Fruit fly (Drosophila melanogaster): ENCODE measurements around the gene CG8671.

Gene CG8671

DNA sequence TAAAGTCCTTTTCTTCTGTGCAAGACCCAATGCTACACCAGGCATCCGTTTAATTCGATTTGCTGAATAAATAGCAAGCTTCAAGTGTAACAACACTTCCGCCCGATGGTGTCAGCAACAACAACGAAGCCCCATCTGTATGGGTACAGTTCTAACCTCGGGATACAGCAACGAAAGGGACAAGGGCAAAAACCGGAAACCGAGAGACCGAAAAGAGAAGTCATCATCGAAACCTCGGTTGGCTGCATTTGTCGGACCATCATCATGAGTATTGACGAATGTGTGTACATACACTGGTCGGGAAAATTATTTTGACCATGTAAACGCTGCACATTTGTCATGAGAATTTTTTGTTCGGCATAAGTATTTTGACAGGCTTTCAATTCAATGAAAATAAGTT, 13.9 kb upstream of the CG8671 start:
- no peak for TF ChIP-seq CG34367 (tag; optimal IDR thresholded peaks at IDR 0.05)
- no peak for TF ChIP-seq CG8159 (tag; optimal IDR thresholded peaks at IDR 0.05)

DNA sequence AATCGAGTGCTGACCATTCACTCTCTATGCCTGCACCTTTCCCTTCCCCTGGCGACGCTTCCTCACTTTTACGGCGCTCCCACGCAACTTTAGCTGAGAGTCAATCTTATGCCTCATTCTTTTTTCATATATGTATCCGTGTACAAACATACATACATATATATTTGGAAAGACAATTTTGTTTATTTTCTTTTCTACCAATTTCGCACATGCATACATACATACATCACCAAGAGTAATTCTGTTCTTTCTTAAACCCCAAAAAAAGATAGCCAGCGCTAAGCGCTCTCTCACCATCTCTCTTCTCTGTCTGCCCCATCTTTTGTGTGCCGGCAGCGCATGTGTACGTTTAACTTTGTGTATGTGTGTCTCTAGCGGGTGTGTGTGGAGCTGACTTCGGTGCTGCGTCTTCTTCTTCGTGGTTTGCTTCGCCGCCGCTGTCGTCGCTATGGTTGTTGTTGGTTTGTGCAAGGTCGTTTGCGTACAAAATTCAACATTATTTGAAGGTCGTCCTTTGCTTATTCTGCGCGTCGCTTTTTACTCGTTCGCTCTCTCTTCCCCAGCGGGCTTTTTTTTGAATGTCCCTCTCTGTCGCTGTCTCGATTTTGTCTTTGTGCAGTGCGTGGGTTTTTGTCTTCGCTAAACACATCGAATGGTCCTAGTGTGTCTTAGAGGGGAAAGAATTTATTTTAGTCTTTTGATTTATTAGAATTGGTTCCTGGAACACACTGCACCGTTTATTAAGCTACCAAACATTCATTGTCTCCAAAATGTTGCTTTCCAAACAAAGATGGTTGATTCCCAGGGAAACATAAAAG, 12.0 kb upstream of the CG8671 start:
- peak; percentile 43; the same call in 1 of the 2 replicates for TF ChIP-seq CG32121 (GFP tag; IDR thresholded peaks at IDR 0.05)
- TF ChIP-seq CG13204 (GFP tag; optimal IDR thresholded peaks at IDR 0.05): peak; percentile 65
- no peak for TF ChIP-seq CG34367 (tag; optimal IDR thresholded peaks at IDR 0.05)
- peak; percentile 2 for TF ChIP-seq CG8301 (tag; optimal IDR thresholded peaks at IDR 0.05)
- no peak for TF ChIP-seq rn (GFP tag; IDR thresholded peaks at IDR 0.05)
- peak; percentile 31 for TF ChIP-seq Pif1A (GFP tag; optimal IDR thresholded peaks at IDR 0.05)
- TF ChIP-seq gl (tag; optimal IDR thresholded peaks at IDR 0.05): peak; percentile 15
- peak; percentile 96 for TF ChIP-seq EcR (GFP tag; optimal IDR thresholded peaks at IDR 0.05)
- no peak for TF ChIP-seq fd96Ca (GFP tag; IDR thresholded peaks at IDR 0.05)
- no peak; the same call in 1 of the 2 replicates for TF ChIP-seq Ets98B (GFP tag; IDR thresholded peaks at IDR 0.05)
- TF ChIP-seq CG17806 (tag; optimal IDR thresholded peaks at IDR 0.05): no peak
- TF ChIP-seq D1 (tag; optimal IDR thresholded peaks at IDR 0.05): no peak
- no peak for TF ChIP-seq CG14655 (GFP tag; optimal IDR thresholded peaks at IDR 0.05)
- TF ChIP-seq CG10348 (GFP tag; IDR thresholded peaks at IDR 0.05): no peak
- peak; percentile 32 for TF ChIP-seq CG12605 (GFP tag; IDR thresholded peaks at IDR 0.05)
- TF ChIP-seq CG9948 (tag; optimal IDR thresholded peaks at IDR 0.05): no peak
- no peak for TF ChIP-seq CG15710 (tag; optimal IDR thresholded peaks at IDR 0.05)
- TF ChIP-seq Pif1B (GFP tag; optimal IDR thresholded peaks at IDR 0.05): no peak
- no peak for TF ChIP-seq CG8159 (tag; optimal IDR thresholded peaks at IDR 0.05)
- TF ChIP-seq CG4496 (GFP tag; IDR thresholded peaks at IDR 0.05): no peak; the same call in 2 of the 3 replicates
- TF ChIP-seq Snoo (tag; optimal IDR thresholded peaks at IDR 0.05): peak; percentile 19

DNA sequence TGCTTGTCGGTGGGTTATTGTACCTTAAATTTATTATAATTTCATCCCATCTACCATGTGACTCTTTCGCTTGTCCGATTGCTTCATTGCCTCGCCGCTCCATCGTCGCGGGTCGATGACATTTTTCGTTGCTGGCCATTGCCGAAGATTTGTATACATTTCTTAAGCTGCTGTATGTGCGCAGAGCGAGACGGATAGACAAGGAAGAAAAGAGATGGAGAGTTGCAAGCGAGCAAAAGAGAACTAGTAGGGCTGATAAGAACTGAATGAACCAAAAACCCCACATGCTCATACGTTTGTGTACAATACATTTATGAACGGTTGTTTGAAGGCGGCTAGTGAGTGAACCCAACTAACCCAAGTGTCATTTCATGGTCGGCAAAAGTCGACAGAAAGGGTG, 11.0 kb upstream of the CG8671 start:
- TF ChIP-seq EcR (GFP tag; optimal IDR thresholded peaks at IDR 0.05) (peak; percentile 82), fd96Ca (GFP tag; IDR thresholded peaks at IDR 0.05) (no peak)

DNA sequence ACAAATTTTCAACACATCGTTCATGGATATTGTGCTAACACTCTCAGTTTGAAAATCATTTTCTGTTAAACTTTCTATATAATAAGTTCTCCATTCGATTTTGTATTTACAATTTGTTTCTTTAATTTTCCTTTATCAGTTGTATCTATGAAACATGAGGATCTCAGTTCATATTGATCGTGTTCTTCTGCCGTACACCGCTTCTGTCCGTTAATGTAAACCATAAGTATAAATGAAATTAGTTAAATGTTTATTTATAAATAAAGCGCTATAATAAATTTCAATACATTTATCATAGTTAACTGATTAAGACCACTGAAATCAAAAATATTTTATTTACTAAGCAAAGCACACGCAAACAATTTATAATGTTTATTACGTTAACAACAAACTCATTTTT, 3.7 kb upstream of the CG8671 start:
- TF ChIP-seq CG13204 (GFP tag; optimal IDR thresholded peaks at IDR 0.05) (no peak), EcR (GFP tag; optimal IDR thresholded peaks at IDR 0.05) (no peak), CG32121 (GFP tag; IDR thresholded peaks at IDR 0.05) (no peak), gl (tag; optimal IDR thresholded peaks at IDR 0.05) (no peak), Snoo (tag; optimal IDR thresholded peaks at IDR 0.05) (no peak), Pif1A (GFP tag; optimal IDR thresholded peaks at IDR 0.05) (no peak), Ets98B (GFP tag; IDR thresholded peaks at IDR 0.05) (no peak), D1 (tag; optimal IDR thresholded peaks at IDR 0.05) (no peak), rn (GFP tag; IDR thresholded peaks at IDR 0.05) (no peak), CG34367 (tag; optimal IDR thresholded peaks at IDR 0.05) (no peak), fd96Ca (GFP tag; IDR thresholded peaks at IDR 0.05) (no peak), CG10348 (GFP tag; IDR thresholded peaks at IDR 0.05) (no peak), Pif1B (GFP tag; optimal IDR thresholded peaks at IDR 0.05) (no peak), CG14655 (GFP tag; optimal IDR thresholded peaks at IDR 0.05) (no peak), CG8159 (tag; optimal IDR thresholded peaks at IDR 0.05) (no peak)

DNA sequence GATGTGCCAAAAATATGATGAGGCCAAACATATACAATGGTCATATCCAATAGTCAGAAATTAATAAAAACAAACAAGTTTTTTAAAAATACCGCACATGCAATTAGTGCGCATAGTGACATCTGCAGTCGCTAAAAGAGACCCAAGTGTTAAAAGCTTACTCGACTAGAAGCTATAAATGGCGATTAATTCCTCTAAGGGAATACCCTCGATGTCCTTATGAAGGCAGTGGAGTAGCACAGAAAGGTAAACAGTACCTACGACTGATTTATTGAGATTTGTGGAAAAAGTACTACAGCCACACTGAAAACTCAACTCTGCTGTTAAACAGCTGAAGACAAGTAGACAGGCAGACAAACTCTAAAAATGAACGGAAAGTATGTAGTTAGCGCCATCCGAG, 1.9 kb upstream of the CG8671 start:
- peak; percentile 13 for TF ChIP-seq Pif1A (GFP tag; optimal IDR thresholded peaks at IDR 0.05)
- TF ChIP-seq CG17806 (tag; optimal IDR thresholded peaks at IDR 0.05): peak; percentile 37
- no peak for TF ChIP-seq CG14655 (GFP tag; optimal IDR thresholded peaks at IDR 0.05)
- TF ChIP-seq CG8301 (tag; optimal IDR thresholded peaks at IDR 0.05): peak; percentile 29
- peak; percentile 49; the same call in 1 of the 2 replicates for TF ChIP-seq CG32121 (GFP tag; IDR thresholded peaks at IDR 0.05)
- no peak for TF ChIP-seq CG4496 (GFP tag; IDR thresholded peaks at IDR 0.05)
- no peak for TF ChIP-seq CG15710 (tag; optimal IDR thresholded peaks at IDR 0.05)
- peak; percentile 66 for TF ChIP-seq D1 (tag; optimal IDR thresholded peaks at IDR 0.05)
- TF ChIP-seq CG9948 (tag; optimal IDR thresholded peaks at IDR 0.05): peak; percentile 8

DNA sequence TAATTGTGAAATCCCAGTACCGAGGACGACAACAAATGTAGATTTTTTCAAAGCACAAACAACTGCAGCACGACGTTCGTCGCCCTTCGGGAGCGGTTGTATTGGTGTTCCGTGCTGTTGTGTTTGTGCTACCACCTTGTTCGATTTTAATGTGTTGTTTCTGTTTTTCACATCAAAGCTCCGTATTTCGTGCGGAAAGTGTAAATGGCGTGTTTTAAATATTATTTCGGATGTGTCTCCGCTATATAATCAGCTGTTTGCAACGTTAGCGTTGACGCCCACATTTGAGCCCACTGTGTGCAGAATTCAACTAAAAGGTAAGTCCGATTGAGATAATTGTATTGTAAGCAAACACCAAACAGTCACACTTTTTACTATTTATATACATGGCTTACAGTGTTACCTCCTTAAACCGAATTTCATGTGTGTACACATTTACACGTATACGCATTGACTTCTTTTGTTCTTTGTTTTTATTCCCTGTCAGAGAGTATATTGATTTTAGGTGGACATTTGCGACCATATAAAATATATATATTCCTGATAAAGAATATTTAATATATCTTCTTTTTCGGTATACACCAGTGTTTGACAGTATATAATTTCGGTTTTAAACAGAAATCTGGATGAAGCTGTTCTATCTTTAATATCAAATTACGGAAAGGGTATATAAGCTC, 852 bp downstream of the CG8671 start:
- TF ChIP-seq Pif1B (GFP tag; optimal IDR thresholded peaks at IDR 0.05): peak; percentile 63
- no peak for TF ChIP-seq CG4496 (GFP tag; IDR thresholded peaks at IDR 0.05)
- TF ChIP-seq Pif1A (GFP tag; optimal IDR thresholded peaks at IDR 0.05): peak; percentile 18
- TF ChIP-seq Ets98B (GFP tag; IDR thresholded peaks at IDR 0.05): no peak
- peak; percentile 36 for TF ChIP-seq CG9948 (tag; optimal IDR thresholded peaks at IDR 0.05)
- peak; percentile 25 for TF ChIP-seq CG8301 (tag; optimal IDR thresholded peaks at IDR 0.05)
- TF ChIP-seq CG34367 (tag; optimal IDR thresholded peaks at IDR 0.05): no peak
- TF ChIP-seq CG17806 (tag; optimal IDR thresholded peaks at IDR 0.05): peak; percentile 4
